Worm (Caenorhabditis elegans) whole organism, L1 larva: ENCODE data around the gene pgp-11.

Experiments used
- C34B4.2 ChIP-seq: sonication (generic microtip); optimal IDR thresholded peaks from 2 replicates; lab custom pipeline; 2017; ENCODE audit warnings: mild to moderate bottlenecking, missing genetic modification characterization, missing compliant biosample characterization
- F16B12.6 ChIP-seq: fragments of 150-350 bp; optimal IDR thresholded peaks from 2 replicates; lab custom pipeline; 2014; ENCODE audit warnings: missing biosample characterization, missing genetic modification characterization
- alr-1 ChIP-seq: fragments of 200-800 bp; sonication (Bioruptor generic); optimal IDR thresholded peaks from 2 replicates; lab custom pipeline; 2018; ENCODE audit warnings: borderline replicate concordance, mild to moderate bottlenecking, missing genetic modification characterization, missing compliant biosample characterization
- ama-1 ChIP-seq: fragments of 150-350 bp; optimal IDR thresholded peaks from 2 replicates; lab custom pipeline; 2014
- ceh-63 ChIP-seq: fragments of 200-800 bp; sonication (Bioruptor generic); optimal IDR thresholded peaks from 2 replicates; lab custom pipeline; 2018; ENCODE audit warnings: mild to moderate bottlenecking, missing genetic modification characterization, missing compliant biosample characterization
- ceh-82 ChIP-seq, 3 experiments: fragments of 150-350 bp in 1 of 3; sonication (generic microtip) in 2 of 3; optimal IDR thresholded peaks; 2 replicates each; lab custom pipeline; 2014 to 2017; ENCODE audit warnings: missing biosample characterization in 3 of 3, missing genetic modification characterization in 3 of 3
- ceh-88 ChIP-seq: fragments of 200-800 bp; sonication (Bioruptor generic); IDR thresholded peaks from 2 replicates; pipeline ENCODE4 v1.3.6; 2022; ENCODE audit warnings: missing genetic modification characterization, missing compliant biosample characterization
- ceh-90 ChIP-seq: sonication (generic microtip); optimal IDR thresholded peaks from 2 replicates; lab custom pipeline; 2016; ENCODE audit warnings: missing genetic modification characterization, missing compliant biosample characterization
- dpl-1 ChIP-seq, 3 experiments: fragments of 150-350 bp in 2 of 3; sonication (generic microtip) in 1 of 3; optimal IDR thresholded peaks; 2 replicates each; lab custom pipeline; 2014 to 2017; ENCODE audit warnings: missing biosample characterization in 3 of 3, missing genetic modification characterization in 3 of 3, missing genetic modification reagents in 3 of 3
- dsc-1 ChIP-seq: sonication (generic microtip); optimal IDR thresholded peaks from 2 replicates; lab custom pipeline; 2016; ENCODE audit warnings: mild to moderate bottlenecking, missing genetic modification characterization, missing compliant biosample characterization
- efl-1 ChIP-seq, 4 experiments: fragments of 150-350 bp; optimal IDR thresholded peaks in 3 of 4; peaks in 1 of 4; 1 replicate in 1 of 4; 2 replicates in 3 of 4; lab custom pipeline; 2014; ENCODE audit warnings: missing biosample characterization in 2 of 4, missing genetic modification characterization in 2 of 4, missing genetic modification reagents in 2 of 4
- efl-3 ChIP-seq: fragments of 200-800 bp; sonication (Bioruptor generic); optimal IDR thresholded peaks from 2 replicates; lab custom pipeline; 2018; ENCODE audit warnings: mild to moderate bottlenecking, missing genetic modification characterization, missing compliant biosample characterization
- egl-27 ChIP-seq, 2 experiments: fragments of 150-350 bp in 1 of 2; sonication (generic microtip); optimal IDR thresholded peaks; 3 replicates each; lab custom pipeline; 2017 to 2018; ENCODE audit warnings: missing biosample characterization in 2 of 2, missing genetic modification characterization in 2 of 2, missing genetic modification reagents in 2 of 2
- elt-2 ChIP-seq: sonication (generic microtip); optimal IDR thresholded peaks from 2 replicates; lab custom pipeline; 2016; ENCODE audit warnings: missing genetic modification characterization, mild to moderate bottlenecking, inconsistent platforms, missing compliant biosample characterization, missing genetic modification reagents
- elt-3 ChIP-seq, 6 experiments: fragments of 150-350 bp in 1 of 6; sonication (generic microtip); optimal IDR thresholded peaks; 2 replicates each; lab custom pipeline; 2017 to 2018; ENCODE audit warnings: missing biosample characterization in 6 of 6, missing genetic modification characterization in 6 of 6, inconsistent platforms in 1 of 6
- fkh-10 ChIP-seq: sonication (generic microtip); optimal IDR thresholded peaks from 2 replicates; lab custom pipeline; 2017; ENCODE audit warnings: missing biosample characterization, missing genetic modification reagents, missing genetic modification characterization
- fkh-4 ChIP-seq: sonication (generic microtip); optimal IDR thresholded peaks from 2 replicates; lab custom pipeline; 2016; ENCODE audit warnings: missing compliant biosample characterization, missing genetic modification characterization, borderline replicate concordance
- fkh-8 ChIP-seq: sonication (generic microtip); optimal IDR thresholded peaks from 2 replicates; lab custom pipeline; 2016; ENCODE audit warnings: mild to moderate bottlenecking, missing genetic modification characterization, missing compliant biosample characterization
- hlh-17 ChIP-seq: fragments of 200-800 bp; sonication (Bioruptor generic); optimal IDR thresholded peaks from 2 replicates; lab custom pipeline; 2018; ENCODE audit warnings: missing genetic modification characterization, mild to moderate bottlenecking, missing compliant biosample characterization, moderate library complexity, borderline replicate concordance
- hlh-4 ChIP-seq: sonication (generic microtip); optimal IDR thresholded peaks from 2 replicates; lab custom pipeline; 2016; ENCODE audit warnings: mild to moderate bottlenecking, missing genetic modification characterization, missing compliant biosample characterization
- hpl-2 ChIP-seq: fragments of 150-350 bp; optimal IDR thresholded peaks from 2 replicates; lab custom pipeline; 2014; ENCODE audit warnings: missing biosample characterization, missing genetic modification reagents, missing genetic modification characterization
- lin-15B ChIP-seq: fragments of 150-350 bp; sonication (generic microtip); optimal IDR thresholded peaks from 3 replicates; lab custom pipeline; 2014; ENCODE audit warnings: missing biosample characterization, missing genetic modification characterization
- lin-35 ChIP-seq, 2 experiments: fragments of 150-350 bp; optimal IDR thresholded peaks; 2 replicates each; lab custom pipeline; 2014; ENCODE audit warnings: missing biosample characterization in 2 of 2, missing genetic modification characterization in 2 of 2, missing genetic modification reagents in 2 of 2
- lin-39 ChIP-seq: fragments of 150-350 bp; optimal IDR thresholded peaks from 2 replicates; lab custom pipeline; 2014; ENCODE audit warnings: missing biosample characterization, missing genetic modification reagents, missing genetic modification characterization
- lir-3 ChIP-seq: sonication (generic microtip); optimal IDR thresholded peaks from 2 replicates; lab custom pipeline; 2016; ENCODE audit warnings: mild to moderate bottlenecking, missing genetic modification characterization, moderate library complexity, missing compliant biosample characterization; ENCODE audit not compliant: poor library complexity
- mef-2 ChIP-seq: fragments of 150-350 bp; optimal IDR thresholded peaks from 2 replicates; lab custom pipeline; 2014; ENCODE audit warnings: missing biosample characterization, missing genetic modification characterization
- mep-1 ChIP-seq: fragments of 150-350 bp; optimal IDR thresholded peaks from 2 replicates; lab custom pipeline; 2014; ENCODE audit warnings: missing biosample characterization, missing genetic modification characterization
- nhr-11 ChIP-seq: fragments of 150-350 bp; optimal IDR thresholded peaks from 2 replicates; lab custom pipeline; 2014; ENCODE audit warnings: missing biosample characterization, missing genetic modification characterization
- nhr-12 ChIP-seq: sonication (generic microtip); optimal IDR thresholded peaks from 2 replicates; lab custom pipeline; 2017; ENCODE audit warnings: missing biosample characterization, missing genetic modification characterization
- nhr-19 ChIP-seq: fragments of 200-800 bp; sonication (Bioruptor generic); conservative IDR thresholded peaks from 2 replicates; pipeline ENCODE4 v1.3.6; 2022; ENCODE audit warnings: missing genetic modification characterization, missing compliant biosample characterization
- nhr-20 ChIP-seq: sonication (generic microtip); optimal IDR thresholded peaks from 2 replicates; lab custom pipeline; 2016; ENCODE audit warnings: mild to moderate bottlenecking, missing genetic modification characterization, missing compliant biosample characterization
- nhr-237 ChIP-seq: fragments of 150-350 bp; optimal IDR thresholded peaks from 2 replicates; lab custom pipeline; 2014; ENCODE audit warnings: missing biosample characterization, missing genetic modification characterization
- nhr-47 ChIP-seq: sonication (generic microtip); optimal IDR thresholded peaks from 2 replicates; lab custom pipeline; 2016; ENCODE audit warnings: mild to moderate bottlenecking, missing genetic modification characterization, moderate library complexity, missing compliant biosample characterization
- nhr-85 ChIP-seq: sonication (generic microtip); peaks from one replicate; lab custom pipeline; 2016; ENCODE audit warnings: missing genetic modification characterization, inconsistent platforms, missing compliant biosample characterization
- nhr-90 ChIP-seq: sonication (generic microtip); optimal IDR thresholded peaks from 2 replicates; lab custom pipeline; 2016; ENCODE audit warnings: mild to moderate bottlenecking, missing genetic modification characterization, missing compliant biosample characterization; ENCODE audit not compliant: poor library complexity
- pag-3 ChIP-seq: sonication (generic microtip); optimal IDR thresholded peaks from 2 replicates; lab custom pipeline; 2017; ENCODE audit warnings: missing genetic modification characterization, mild to moderate bottlenecking, missing compliant biosample characterization, antibody characterized with exemption, borderline replicate concordance; ENCODE audit not compliant: insufficient read depth
- pax-3 ChIP-seq: fragments of 200-800 bp; sonication (Bioruptor generic); optimal IDR thresholded peaks from 2 replicates; lab custom pipeline; 2018; ENCODE audit warnings: mild to moderate bottlenecking, missing genetic modification characterization, moderate library complexity, missing compliant biosample characterization
- pqm-1 ChIP-seq: sonication (generic microtip); optimal IDR thresholded peaks from 3 replicates; lab custom pipeline; 2017; ENCODE audit warnings: missing biosample characterization, missing genetic modification characterization
- skn-1 ChIP-seq: fragments of 150-350 bp; optimal IDR thresholded peaks from 2 replicates; lab custom pipeline; 2014; ENCODE audit warnings: missing biosample characterization, missing genetic modification characterization
- snpc-4 ChIP-seq: fragments of 150-350 bp; optimal IDR thresholded peaks from 2 replicates; lab custom pipeline; 2014; ENCODE audit warnings: missing biosample characterization, missing genetic modification characterization
- sox-4 ChIP-seq: sonication (generic microtip); optimal IDR thresholded peaks from 2 replicates; lab custom pipeline; 2016; ENCODE audit warnings: missing genetic modification characterization, missing compliant biosample characterization
- sup-37 ChIP-seq: fragments of 200-800 bp; sonication (Bioruptor generic); optimal IDR thresholded peaks from 2 replicates; lab custom pipeline; 2018; ENCODE audit warnings: mild to moderate bottlenecking, missing genetic modification characterization, missing compliant biosample characterization
- swsn-7 ChIP-seq: sonication (generic microtip); optimal IDR thresholded peaks from 2 replicates; lab custom pipeline; 2016; ENCODE audit warnings: missing genetic modification characterization, missing compliant biosample characterization
- tlp-1 ChIP-seq: fragments of 150-350 bp; optimal IDR thresholded peaks from 2 replicates; lab custom pipeline; 2014; ENCODE audit warnings: missing biosample characterization, missing genetic modification characterization
- unc-130 ChIP-seq: fragments of 150-350 bp; optimal IDR thresholded peaks from 2 replicates; lab custom pipeline; 2017; ENCODE audit warnings: missing biosample characterization, missing genetic modification characterization, inconsistent platforms
- unc-30 ChIP-seq: sonication (generic microtip); optimal IDR thresholded peaks from 2 replicates; lab custom pipeline; 2017; ENCODE audit warnings: missing biosample characterization, missing genetic modification characterization
- unc-62 ChIP-seq: fragments of 150-350 bp; optimal IDR thresholded peaks from 2 replicates; lab custom pipeline; 2014; ENCODE audit warnings: missing biosample characterization, missing genetic modification reagents, missing genetic modification characterization
- xbp-1 ChIP-seq: sonication (generic microtip); optimal IDR thresholded peaks from 2 replicates; lab custom pipeline; 2016; ENCODE audit warnings: missing genetic modification characterization, missing compliant biosample characterization
- zag-1 ChIP-seq: fragments of 150-350 bp; optimal IDR thresholded peaks from 2 replicates; lab custom pipeline; 2014; ENCODE audit warnings: missing biosample characterization, missing genetic modification characterization
- ztf-4 ChIP-seq: fragments of 150-350 bp; optimal IDR thresholded peaks from 2 replicates; lab custom pipeline; 2014; ENCODE audit warnings: missing biosample characterization, missing genetic modification characterization

Gene pgp-11

ce11 chrII:8028730-8029129 lies 24.7 kb upstream of the pgp-11 start:
- TF ChIP-seq swsn-7 (tag; lab: Kevin White, UChicago): no peak
- no peak for TF ChIP-seq dsc-1 (tag; lab: Kevin White, UChicago)
- no peak for TF ChIP-seq elt-3 (tag; optimal IDR thresholded peaks at IDR 0.05; lab: Kevin White, UChicago)
- TF ChIP-seq pax-3 (tag; lab: Kevin White, UChicago): no peak
- TF ChIP-seq pag-3: no peak
- no peak for TF ChIP-seq efl-3 (GFP tag; lab: Kevin White, UChicago)
- peak; percentile 28 to 50 (median 35) for TF ChIP-seq dpl-1 (GFP tag; optimal IDR thresholded peaks at IDR 0.05; lab: Kevin White, UChicago)
- peak; percentile 33 to 38 for TF ChIP-seq efl-1 (optimal IDR thresholded peaks at IDR 0.05; lab: Kevin White, UChicago)
- peak; percentile 59 to 95 for TF ChIP-seq efl-1 (GFP tag; optimal IDR thresholded peaks at IDR 0.05 in 1 of 2; lab: Kevin White, UChicago)
- TF ChIP-seq, all 84 proteins: peak for 2

ce11 chrII:8028246-8028694 lies 24.2 kb upstream of the pgp-11 start:
- TF ChIP-seq xbp-1: peak; percentile 50
- no peak for TF ChIP-seq F16B12.6 (tag; lab: Kevin White, UChicago)
- TF ChIP-seq nhr-237 (tag; lab: Kevin White, UChicago): no peak
- TF ChIP-seq egl-27 (tag; optimal IDR thresholded peaks at IDR 0.05; lab: Kevin White, UChicago): peak in 1 of 2 experiments; percentile 20
- no peak for TF ChIP-seq unc-30 (tag; lab: Kevin White, UChicago)
- peak; percentile 46 for TF ChIP-seq mef-2 (tag; lab: Kevin White, UChicago)
- peak; percentile 63 for TF ChIP-seq skn-1 (tag; lab: Kevin White, UChicago)
- TF ChIP-seq ama-1 (lab: Kevin White, UChicago): no peak
- TF ChIP-seq nhr-90 (tag; lab: Kevin White, UChicago): peak; percentile 35
- TF ChIP-seq nhr-47: peak; percentile 76
- TF ChIP-seq ceh-63: no peak
- peak; percentile 46 for TF ChIP-seq snpc-4 (tag; lab: Kevin White, UChicago)
- no peak for TF ChIP-seq sup-37 (GFP tag; lab: Kevin White, UChicago)
- no peak for TF ChIP-seq pag-3
- peak; percentile 75 for TF ChIP-seq nhr-85 (tag; lab: Kevin White, UChicago)
- TF ChIP-seq nhr-12 (tag; lab: Kevin White, UChicago): no peak
- TF ChIP-seq fkh-10 (GFP tag; lab: Kevin White, UChicago): peak; percentile 38
- TF ChIP-seq tlp-1 (tag; lab: Kevin White, UChicago): no peak
- no peak for TF ChIP-seq unc-62 (GFP tag; lab: Kevin White, UChicago)
- no peak for TF ChIP-seq alr-1
- peak; percentile 91 for TF ChIP-seq fkh-8 (tag; lab: Kevin White, UChicago)
- TF ChIP-seq lin-35 (GFP tag; optimal IDR thresholded peaks at IDR 0.05; lab: Kevin White, UChicago): peak; percentile 65 to 73
- TF ChIP-seq ceh-82 (tag; optimal IDR thresholded peaks at IDR 0.05; lab: Kevin White, UChicago): peak in 2 of 3 experiments; percentile 49 to 76
- TF ChIP-seq ceh-90 (tag; lab: Kevin White, UChicago): no peak
- TF ChIP-seq efl-3 (GFP tag; lab: Kevin White, UChicago): no peak
- no peak for TF ChIP-seq unc-130 (tag; lab: Kevin White, UChicago)
- peak; percentile 83 for TF ChIP-seq lin-15B (tag; lab: Kevin White, UChicago)
- no peak for TF ChIP-seq hlh-4 (tag; lab: Kevin White, UChicago)
- no peak for TF ChIP-seq ztf-4 (tag; lab: Kevin White, UChicago)
- no peak for TF ChIP-seq C34B4.2 (tag; lab: Kevin White, UChicago)
- no peak for TF ChIP-seq hlh-17
- TF ChIP-seq zag-1: no peak
- TF ChIP-seq nhr-11: no peak
- no peak for TF ChIP-seq lin-39 (tag; lab: Kevin White, UChicago)
- no peak for TF ChIP-seq fkh-4
- TF ChIP-seq nhr-20: peak; percentile 78
- TF ChIP-seq hpl-2 (GFP tag; lab: Kevin White, UChicago): no peak
- 0 out of 2 replicates have a peak, but pooled peaks have one; percentile 47 for TF ChIP-seq ceh-88 (GFP tag; lab: Robert Waterston, UW)
- no peak for TF ChIP-seq pqm-1
- TF ChIP-seq sox-4 (tag; lab: Kevin White, UChicago): peak; percentile 46
- peak; percentile 43 for TF ChIP-seq nhr-19 (GFP tag; lab: Robert Waterston, UW)
- TF ChIP-seq mep-1 (tag; lab: Kevin White, UChicago): peak; percentile 16
- TF ChIP-seq elt-2 (tag; lab: Kevin White, UChicago): peak; percentile 30
- peak; percentile 99 for TF ChIP-seq lir-3
